Fruit fly (Drosophila melanogaster) whole organism, embryonic: Measurements from ENCODE around the gene CG16985.

Source experiments
- Ada2b ChIP-seq: fragments of 200-800 bp; sonication (Bioruptor generic); IDR thresholded peaks from 2 replicates; pipeline ENCODE4 v1.3.6; 2022; ENCODE audit warnings: missing biosample characterization, missing genetic modification characterization
- Adf1 ChIP-seq: fragments of 200-800 bp; sonication (Bioruptor generic); IDR thresholded peaks from 2 replicates; pipeline ENCODE4 v1.3.6; 2022; ENCODE audit warnings: missing biosample characterization, missing genetic modification characterization
- Antp ChIP-seq: fragments of 200-800 bp; sonication (Bioruptor generic); optimal IDR thresholded peaks from 3 replicates; lab custom pipeline; 2016; ENCODE audit warnings: missing biosample characterization, missing genetic modification characterization
- Asciz ChIP-seq: fragments of 200-800 bp; sonication (Bioruptor generic); optimal IDR thresholded peaks from 2 replicates; lab custom pipeline; 2017; ENCODE audit warnings: missing biosample characterization, mild to moderate bottlenecking, missing genetic modification characterization, missing genetic modification reagents
- Atf-2 ChIP-seq: fragments of 200-800 bp; sonication (Bioruptor generic); optimal IDR thresholded peaks from 2 replicates; lab custom pipeline; 2016; ENCODE audit warnings: missing biosample characterization, missing genetic modification characterization
- CG1024 ChIP-seq: fragments of 200-800 bp; sonication (Bioruptor generic); IDR thresholded peaks from 2 replicates; pipeline ENCODE4 v1.3.6; 2022; ENCODE audit warnings: missing biosample characterization, missing genetic modification characterization
- CG10431 ChIP-seq: fragments of 200-800 bp; sonication (Bioruptor generic); optimal IDR thresholded peaks from 3 replicates; lab custom pipeline; 2018; ENCODE audit warnings: missing biosample characterization, mild to moderate bottlenecking, missing genetic modification characterization
- CG11093 ChIP-seq: fragments of 200-800 bp; sonication (Bioruptor generic); IDR thresholded peaks from 3 replicates; pipeline ENCODE4 v1.3.6; 2022; ENCODE audit warnings: missing biosample characterization, missing genetic modification characterization
- CG14014 ChIP-seq: fragments of 200-800 bp; sonication (Bioruptor generic); IDR thresholded peaks from 2 replicates; pipeline ENCODE4 v1.3.6; 2022; ENCODE audit warnings: missing biosample characterization, missing genetic modification characterization
- CG17612 ChIP-seq: fragments of 200-800 bp; sonication (Bioruptor generic); IDR thresholded peaks from 2 replicates; pipeline ENCODE4 v1.3.6; 2022; ENCODE audit warnings: missing biosample characterization, missing genetic modification characterization
- CG1792 ChIP-seq: fragments of 200-800 bp; sonication (Bioruptor generic); optimal IDR thresholded peaks from 2 replicates; lab custom pipeline; 2016; ENCODE audit warnings: missing biosample characterization, missing genetic modification characterization
- CG18011 ChIP-seq: fragments of 200-800 bp; sonication (Bioruptor generic); optimal IDR thresholded peaks from 2 replicates; lab custom pipeline; 2017; ENCODE audit warnings: missing biosample characterization, missing genetic modification characterization, mild to moderate bottlenecking, moderate library complexity, missing genotype
- CG30020 ChIP-seq: fragments of 200-800 bp; optimal IDR thresholded peaks from 2 replicates; lab custom pipeline; 2019; ENCODE audit warnings: missing biosample characterization, mild to moderate bottlenecking, missing genetic modification characterization, moderate library complexity
- CG32772 ChIP-seq: fragments of 200-800 bp; sonication (Bioruptor generic); IDR thresholded peaks from 2 replicates; pipeline ENCODE4 v1.3.6; 2022; ENCODE audit warnings: missing biosample characterization, missing genetic modification characterization
- CG34376 ChIP-seq: fragments of 200-800 bp; sonication (Bioruptor generic); optimal IDR thresholded peaks from 2 replicates; lab custom pipeline; 2018; ENCODE audit warnings: missing biosample characterization, mild to moderate bottlenecking, missing genetic modification characterization
- CG4328 ChIP-seq: fragments of 200-800 bp; sonication (Bioruptor generic); optimal IDR thresholded peaks from 3 replicates; lab custom pipeline; 2017; ENCODE audit warnings: missing biosample characterization, missing genetic modification reagents, missing genetic modification characterization
- CG4404 ChIP-seq: fragments of 200-800 bp; sonication (Bioruptor generic); IDR thresholded peaks from 2 replicates; pipeline ENCODE4 v1.3.6; 2022; ENCODE audit warnings: missing biosample characterization, missing genetic modification characterization
- CG6689 ChIP-seq: fragments of 200-800 bp; sonication (Bioruptor generic); IDR thresholded peaks from 2 replicates; pipeline ENCODE4 v1.3.6; 2022; ENCODE audit warnings: missing biosample characterization, missing genetic modification characterization
- CG6854 ChIP-seq: fragments of 200-800 bp; sonication (Bioruptor generic); optimal IDR thresholded peaks from 3 replicates; lab custom pipeline; 2017; ENCODE audit warnings: missing biosample characterization, mild to moderate bottlenecking, missing genetic modification characterization
- CG9797 ChIP-seq: fragments of 200-800 bp; sonication (Bioruptor generic); optimal IDR thresholded peaks from 3 replicates; lab custom pipeline; 2018; ENCODE audit warnings: missing biosample characterization, mild to moderate bottlenecking, missing genetic modification characterization
- CHES-1-like ChIP-seq: fragments of 200-800 bp; sonication (Bioruptor generic); optimal IDR thresholded peaks from 2 replicates; lab custom pipeline; 2016; ENCODE audit warnings: missing biosample characterization, missing genetic modification characterization
- Chrac-16 ChIP-seq: fragments of 200-800 bp; sonication (Bioruptor generic); optimal IDR thresholded peaks from 3 replicates; lab custom pipeline; 2016; ENCODE audit warnings: missing biosample characterization, missing genetic modification characterization
- Deaf1 ChIP-seq: fragments of 200-800 bp; optimal IDR thresholded peaks from 3 replicates; lab custom pipeline; 2019; ENCODE audit warnings: missing biosample characterization, mild to moderate bottlenecking, missing genetic modification characterization, moderate library complexity
- Dip2 ChIP-seq: fragments of 200-800 bp; sonication (Bioruptor generic); IDR thresholded peaks from 2 replicates; pipeline ENCODE4 v1.3.6; 2022; ENCODE audit warnings: missing biosample characterization, missing genetic modification characterization
- Dip3 ChIP-seq: fragments of 200-800 bp; sonication (Bioruptor generic); optimal IDR thresholded peaks from 3 replicates; lab custom pipeline; 2016; ENCODE audit warnings: missing biosample characterization, missing genetic modification characterization
- Dref ChIP-seq: fragments of 200-800 bp; sonication (Bioruptor generic); IDR thresholded peaks from 2 replicates; pipeline ENCODE4 v1.3.6; 2022; ENCODE audit warnings: missing biosample characterization, missing genetic modification characterization
- H2.0 ChIP-seq: fragments of 200-800 bp; sonication (Bioruptor generic); IDR thresholded peaks from 2 replicates; pipeline ENCODE4 v1.3.6; 2022; ENCODE audit warnings: missing biosample characterization, missing genetic modification characterization
- Kr ChIP-seq: fragments of 200-800 bp; sonication (Bioruptor generic); optimal IDR thresholded peaks from 2 replicates; lab custom pipeline; 2017; ENCODE audit warnings: missing biosample characterization, mild to moderate bottlenecking, missing genetic modification characterization
- Myb ChIP-seq: fragments of 200-800 bp; sonication (Bioruptor generic); optimal IDR thresholded peaks from 2 replicates; lab custom pipeline; 2016; ENCODE audit warnings: missing biosample characterization, missing genetic modification characterization
- Poxn ChIP-seq: fragments of 200-800 bp; sonication (Bioruptor generic); IDR thresholded peaks from 2 replicates; pipeline ENCODE4 v1.3.6; 2022; ENCODE audit warnings: missing biosample characterization, missing genetic modification characterization
- YL-1 ChIP-seq: fragments of 200-800 bp; sonication (Bioruptor generic); optimal IDR thresholded peaks from 3 replicates; lab custom pipeline; 2017; ENCODE audit warnings: missing biosample characterization, mild to moderate bottlenecking, missing genetic modification characterization
- ac ChIP-seq: fragments of 200-800 bp; sonication (Bioruptor generic); optimal IDR thresholded peaks from 3 replicates; lab custom pipeline; 2017; ENCODE audit warnings: missing biosample characterization, mild to moderate bottlenecking, missing genetic modification characterization
- ap ChIP-seq: fragments of 200-800 bp; sonication (Bioruptor generic); IDR thresholded peaks from 2 replicates; pipeline ENCODE4 v1.3.6; 2022; ENCODE audit warnings: missing biosample characterization, missing genetic modification characterization
- ara ChIP-seq: fragments of 200-800 bp; sonication (Bioruptor generic); IDR thresholded peaks from 2 replicates; pipeline ENCODE4 v1.3.6; 2022; ENCODE audit warnings: missing biosample characterization, missing genetic modification characterization
- br ChIP-seq: fragments of >200 bp; optimal IDR thresholded peaks from 2 replicates; lab custom pipeline; 2017
- cas ChIP-seq: fragments of 200-800 bp; sonication (Bioruptor generic); IDR thresholded peaks from 2 replicates; pipeline ENCODE4 v1.3.6; 2022; ENCODE audit warnings: missing biosample characterization, missing genetic modification characterization
- cg ChIP-seq: fragments of 200-800 bp; sonication (Bioruptor generic); optimal IDR thresholded peaks from 3 replicates; lab custom pipeline; 2019; ENCODE audit warnings: missing biosample characterization, mild to moderate bottlenecking, missing genetic modification characterization, moderate library complexity
- cwo ChIP-seq: fragments of 200-800 bp; sonication (Bioruptor generic); optimal IDR thresholded peaks from 3 replicates; lab custom pipeline; 2017; ENCODE audit warnings: missing biosample characterization, missing genetic modification characterization, mild to moderate bottlenecking, moderate library complexity, missing genetic modification reagents
- dati ChIP-seq: fragments of 200-800 bp; sonication (Bioruptor generic); IDR thresholded peaks from 2 replicates; pipeline ENCODE4 v1.3.6; 2022; ENCODE audit warnings: missing biosample characterization, missing genetic modification characterization
- ems ChIP-seq: fragments of 200-800 bp; sonication (Bioruptor generic); optimal IDR thresholded peaks from 3 replicates; lab custom pipeline; 2016; ENCODE audit warnings: missing biosample characterization, missing genetic modification characterization
- eve ChIP-seq, 2 experiments: fragments of >200 bp; optimal IDR thresholded peaks; 2 replicates each; lab custom pipeline; 2017; ENCODE audit warnings: missing biosample characterization in 2 of 2, missing genetic modification characterization in 2 of 2
- exex ChIP-seq: fragments of 200-800 bp; sonication (Bioruptor generic); optimal IDR thresholded peaks from 4 replicates; lab custom pipeline; 2018; ENCODE audit warnings: missing biosample characterization, mild to moderate bottlenecking, missing genetic modification characterization, moderate library complexity
- ftz-f1 ChIP-seq: fragments of 200-800 bp; sonication (Bioruptor generic); optimal IDR thresholded peaks from 2 replicates; lab custom pipeline; 2016; ENCODE audit warnings: missing biosample characterization, missing genetic modification characterization
- gcm ChIP-seq: fragments of 200-800 bp; sonication (Bioruptor generic); optimal IDR thresholded peaks from 2 replicates; lab custom pipeline; 2019; ENCODE audit warnings: missing biosample characterization, mild to moderate bottlenecking, missing genetic modification characterization, moderate library complexity
- grn ChIP-seq: fragments of 200-800 bp; sonication (Bioruptor generic); optimal IDR thresholded peaks from 3 replicates; lab custom pipeline; 2017; ENCODE audit warnings: missing biosample characterization, missing genetic modification characterization
- hkb ChIP-seq, 2 experiments: fragments of 200-800 bp in 1 of 2; fragments of >200 bp in 1 of 2; sonication (Bioruptor generic) in 1 of 2; IDR thresholded peaks in 1 of 2; optimal IDR thresholded peaks in 1 of 2; 2 replicates each; pipeline versions ENCODE4 v1.3.6 to Lab custom; 2017 to 2022; ENCODE audit warnings: missing biosample characterization in 1 of 2, missing genetic modification characterization in 1 of 2
- mirr ChIP-seq: fragments of 200-800 bp; sonication (Bioruptor generic); optimal IDR thresholded peaks from 3 replicates; lab custom pipeline; 2018; ENCODE audit warnings: missing biosample characterization, mild to moderate bottlenecking, missing genetic modification characterization
- shn ChIP-seq: fragments of 200-800 bp; sonication (Bioruptor generic); optimal IDR thresholded peaks from 3 replicates; lab custom pipeline; 2016; ENCODE audit warnings: missing biosample characterization, missing genetic modification characterization
- ssp ChIP-seq: fragments of 200-800 bp; sonication (Bioruptor generic); IDR thresholded peaks from 2 replicates; pipeline ENCODE4 v1.3.6; 2022; ENCODE audit warnings: missing biosample characterization, missing genetic modification characterization
- sug ChIP-seq: fragments of 200-800 bp; optimal IDR thresholded peaks from 2 replicates; lab custom pipeline; 2019; ENCODE audit warnings: missing biosample characterization, mild to moderate bottlenecking, missing genetic modification characterization, moderate library complexity
- vnd ChIP-seq: fragments of 200-800 bp; sonication (Bioruptor generic); IDR thresholded peaks from 3 replicates; pipeline ENCODE4 v1.3.6; 2022; ENCODE audit warnings: missing biosample characterization, missing genetic modification characterization; ENCODE audit not compliant: partially characterized antibody
- zen ChIP-seq: fragments of 200-800 bp; sonication (Bioruptor generic); optimal IDR thresholded peaks from 3 replicates; lab custom pipeline; 2018; ENCODE audit warnings: missing biosample characterization, mild to moderate bottlenecking, missing genetic modification characterization, moderate library complexity

Gene CG16985

dm6 chr3L:2572907-2573591 is 26.0 kb upstream of the CG16985 start (continued):
- no peak for TF ChIP-seq Adf1 (GFP tag; lab: Robert Waterston, UW)
- no peak for TF ChIP-seq Kr (GFP tag; lab: Kevin White, UChicago)
- no peak for TF ChIP-seq CHES-1-like
- TF ChIP-seq cas (GFP tag; lab: Robert Waterston, UW): no peak
- TF ChIP-seq br (lab: Kevin White, UChicago): no peak
- TF ChIP-seq CG4328 (GFP tag; lab: Kevin White, UChicago): no peak
- no peak for TF ChIP-seq Chrac-16 (GFP tag; lab: Kevin White, UChicago)
- TF ChIP-seq Atf-2 (GFP tag; lab: Kevin White, UChicago): no peak
- no peak for TF ChIP-seq ap (GFP tag; lab: Robert Waterston, UW)
- TF ChIP-seq cwo: peak; percentile 28
- TF ChIP-seq Asciz (GFP tag; lab: Kevin White, UChicago): no peak
- TF ChIP-seq H2.0 (GFP tag; lab: Robert Waterston, UW): no peak
- TF ChIP-seq Dip2 (GFP tag; lab: Robert Waterston, UW): no peak
- TF ChIP-seq Poxn (GFP tag; lab: Robert Waterston, UW): no peak
- TF ChIP-seq CG34376 (GFP tag; lab: Kevin White, UChicago): peak; percentile 87
- TF ChIP-seq CG18011 (GFP tag; lab: Kevin White, UChicago): no peak
- TF ChIP-seq CG4404 (GFP tag; lab: Robert Waterston, UW): no peak
- TF ChIP-seq Myb (GFP tag; lab: Kevin White, UChicago): no peak
- no peak for TF ChIP-seq CG6854 (GFP tag; lab: Kevin White, UChicago)
- peak; percentile 82 for TF ChIP-seq sug
- TF ChIP-seq exex (tag; lab: Kevin White, UChicago): peak; percentile 94
- TF ChIP-seq gcm (GFP tag; lab: Kevin White, UChicago): peak; percentile 16
- TF ChIP-seq grn (GFP tag; lab: Kevin White, UChicago): peak; percentile 54
- TF ChIP-seq ems (GFP tag; lab: Kevin White, UChicago): no peak
- no peak for TF ChIP-seq ssp (GFP tag; lab: Robert Waterston, UW)
- TF ChIP-seq CG32772 (GFP tag; lab: Robert Waterston, UW): no peak
- peak in 1 of 2 experiments; percentile 64 for TF ChIP-seq eve (GFP tag; optimal IDR thresholded peaks at IDR 0.05; lab: Kevin White, UChicago)
- no peak for TF ChIP-seq ara (GFP tag; lab: Robert Waterston, UW)
- TF ChIP-seq shn (GFP tag; lab: Kevin White, UChicago): no peak
- no peak for TF ChIP-seq CG1024
- TF ChIP-seq CG17612 (GFP tag; lab: Robert Waterston, UW): no peak
- TF ChIP-seq Dref (GFP tag; lab: Robert Waterston, UW): no peak
- TF ChIP-seq dati (GFP tag; lab: Robert Waterston, UW): no peak
- no peak for TF ChIP-seq CG14014
- TF ChIP-seq ftz-f1: peak; percentile 41
- TF ChIP-seq CG9797 (GFP tag; lab: Kevin White, UChicago): no peak
- no peak for TF ChIP-seq ac (GFP tag; lab: Kevin White, UChicago)
- TF ChIP-seq vnd (GFP tag; lab: Robert Waterston, UW): no peak
- TF ChIP-seq Dip3 (GFP tag; lab: Kevin White, UChicago): no peak
- no peak for TF ChIP-seq CG30020
- TF ChIP-seq CG6689 (GFP tag; lab: Robert Waterston, UW): no peak
- TF ChIP-seq Antp (GFP tag; lab: Kevin White, UChicago): no peak
- no peak for TF ChIP-seq zen (tag; lab: Kevin White, UChicago)
- peak; percentile 3 for TF ChIP-seq cg (GFP tag; lab: Kevin White, UChicago)
- no peak for TF ChIP-seq YL-1
- TF ChIP-seq CG1792 (GFP tag; lab: Kevin White, UChicago): no peak
- TF ChIP-seq Deaf1: no peak
- no peak for TF ChIP-seq CG10431 (GFP tag; lab: Kevin White, UChicago)
- TF ChIP-seq hkb (optimal IDR thresholded peaks at IDR 0.05; lab: Kevin White, UChicago): no peak
- no peak for TF ChIP-seq hkb (GFP tag; IDR thresholded peaks at IDR 0.05; lab: Robert Waterston, UW)
- TF ChIP-seq CG11093 (GFP tag; lab: Robert Waterston, UW): no peak
- no peak for TF ChIP-seq Ada2b (GFP tag; lab: Robert Waterston, UW)
- TF ChIP-seq mirr: peak; percentile 88
